Worm (Caenorhabditis elegans) whole organism, L3 larva: Measurements from ENCODE around the gene nas-19.

Source experiments
- elt-2 ChIP-seq: sonication (generic microtip); optimal IDR thresholded peaks from 2 replicates; lab custom pipeline; 2016; ENCODE audit warnings: missing genetic modification reagents, mild to moderate bottlenecking, missing genetic modification characterization, missing compliant biosample characterization
- eor-1 ChIP-seq, 2 experiments: fragments of 150-350 bp; optimal IDR thresholded peaks; 2 replicates each; lab custom pipeline; 2014 to 2018; ENCODE audit warnings: missing biosample characterization in 2 of 2, missing genetic modification characterization in 2 of 2
- fkh-10 ChIP-seq: sonication (generic microtip); optimal IDR thresholded peaks from 2 replicates; lab custom pipeline; 2017; ENCODE audit warnings: missing biosample characterization, missing genetic modification reagents, missing genetic modification characterization
- jun-1 ChIP-seq: fragments of 150-350 bp; optimal IDR thresholded peaks from 2 replicates; lab custom pipeline; 2014; ENCODE audit warnings: missing biosample characterization, missing genetic modification reagents, missing genetic modification characterization
- mdl-1 ChIP-seq: fragments of 150-350 bp; optimal IDR thresholded peaks from 2 replicates; lab custom pipeline; 2014; ENCODE audit warnings: missing biosample characterization, missing genetic modification characterization
- nhr-237 ChIP-seq: fragments of 150-350 bp; optimal IDR thresholded peaks from 2 replicates; lab custom pipeline; 2014; ENCODE audit warnings: missing biosample characterization, missing genetic modification characterization
- unc-62 ChIP-seq: fragments of 150-350 bp; sonication (generic microtip); optimal IDR thresholded peaks from 4 replicates; lab custom pipeline; 2014; ENCODE audit warnings: missing biosample characterization, missing genetic modification reagents, missing genetic modification characterization
- ztf-11 ChIP-seq: fragments of 150-350 bp; optimal IDR thresholded peaks from 2 replicates; lab custom pipeline; 2014; ENCODE audit warnings: missing biosample characterization, missing genetic modification characterization

DNA sequence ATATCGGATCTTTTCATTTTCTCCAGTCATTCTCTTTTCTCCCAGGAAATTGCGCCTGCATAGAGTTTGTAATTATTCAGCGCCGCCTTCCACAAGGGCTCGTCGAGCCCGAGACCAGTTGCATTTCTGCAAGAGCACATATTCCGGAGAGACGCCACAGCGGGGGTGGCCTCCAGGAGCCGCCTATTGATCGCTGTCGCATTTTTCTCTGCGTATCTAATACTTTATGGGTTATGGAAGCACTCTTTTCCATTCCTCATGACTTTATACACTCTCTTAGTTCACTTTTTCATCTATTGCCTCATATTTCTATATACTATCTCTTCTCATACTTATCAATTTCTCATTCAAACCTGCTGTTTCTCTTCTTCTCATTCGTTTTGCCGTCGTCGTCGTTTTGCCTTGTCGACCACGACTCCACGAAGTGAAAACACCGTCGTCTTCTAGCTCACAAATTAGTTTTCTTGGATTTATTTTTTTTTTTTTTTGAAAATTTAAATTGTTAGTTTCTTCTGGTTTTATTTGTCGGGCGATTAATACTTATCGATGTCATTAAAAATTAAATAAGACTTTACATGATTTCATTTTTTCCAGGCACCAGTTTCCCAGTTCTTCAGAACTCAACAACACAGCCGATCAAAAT, 27.2 kb downstream of the nas-19 start, which contains the start of gene cnb-1:
- no peak for TF ChIP-seq nhr-237 (tag; lab: Kevin White, UChicago)
- peak; percentile 23 for TF ChIP-seq jun-1 (tag; lab: Kevin White, UChicago)
- peak; percentile 18 for TF ChIP-seq fkh-10 (GFP tag; lab: Kevin White, UChicago)
- TF ChIP-seq elt-2 (tag; lab: Kevin White, UChicago) = peak; percentile 45
- TF ChIP-seq unc-62 (GFP tag; lab: Kevin White, UChicago) = no peak
- no peak for TF ChIP-seq ztf-11
- no peak for TF ChIP-seq eor-1 (tag; optimal IDR thresholded peaks at IDR 0.05; lab: Kevin White, UChicago)
- no peak for TF ChIP-seq mdl-1 (tag; lab: Kevin White, UChicago)
